Worm (Caenorhabditis elegans): ENCODE results near the gene srd-12.
A peak's percentile ranks its signal among the peaks of the same experiment; 100 is the strongest.

srd-12 gene

DNA sequence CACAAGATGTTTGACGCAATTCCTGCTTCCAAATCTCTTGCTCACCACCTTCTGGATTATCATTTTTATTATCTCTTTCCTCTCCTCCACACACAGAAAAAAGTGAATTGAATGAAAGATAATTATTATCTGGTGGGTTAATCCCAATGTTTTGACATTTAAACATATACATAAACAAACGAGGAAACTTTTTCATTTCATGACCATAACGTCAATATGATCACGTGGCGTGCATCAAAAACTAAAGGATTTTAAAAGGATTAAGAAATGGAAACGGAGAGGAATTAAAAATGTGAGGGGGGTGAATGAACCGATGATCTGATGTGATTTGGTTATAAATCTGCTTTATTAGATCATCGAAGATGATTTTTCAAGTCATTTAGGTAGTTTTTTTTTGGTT, 34.5 kb downstream of the srd-12 start:
- TF ChIP-seq egl-27 (tag; optimal IDR thresholded peaks at IDR 0.05) (no peak), fkh-8 (tag; optimal IDR thresholded peaks at IDR 0.05) (peak; percentile 39), nhr-237 (tag; optimal IDR thresholded peaks at IDR 0.05) (no peak), blmp-1 (tag; optimal IDR thresholded peaks at IDR 0.05) (peak; percentile 11), sox-4 (tag; optimal IDR thresholded peaks at IDR 0.05) (peak; percentile 29), lin-39 (tag; optimal IDR thresholded peaks at IDR 0.05) (no peak), hlh-4 (tag; optimal IDR thresholded peaks at IDR 0.05) (no peak), aly-2 (tag; optimal IDR thresholded peaks at IDR 0.05) (no peak), efl-3 (GFP tag; optimal IDR thresholded peaks at IDR 0.05) (no peak), egl-13 (tag; optimal IDR thresholded peaks at IDR 0.05) (peak; percentile 33), ama-1 (optimal IDR thresholded peaks at IDR 0.05) (no peak), pax-3 (tag; optimal IDR thresholded peaks at IDR 0.05) (peak; percentile 83), nhr-20 (tag; optimal IDR thresholded peaks at IDR 0.05) (peak; percentile 21), unc-98 (GFP tag; IDR thresholded peaks at IDR 0.05) (no peak), skn-1 (tag; optimal IDR thresholded peaks at IDR 0.05) (no peak), swsn-7 (tag; optimal IDR thresholded peaks at IDR 0.05) (no peak), ceh-8 (GFP tag; optimal IDR thresholded peaks at IDR 0.05) (no peak), zag-1 (tag; optimal IDR thresholded peaks at IDR 0.05) (no peak), ztf-4 (tag; optimal IDR thresholded peaks at IDR 0.05) (peak; percentile 9), mep-1 (tag; optimal IDR thresholded peaks at IDR 0.05) (peak; percentile 45), pag-3 (tag; optimal IDR thresholded peaks at IDR 0.05; ENCODE audit: borderline replicate concordance, insufficient read depth) (no peak), xbp-1 (tag; optimal IDR thresholded peaks at IDR 0.05) (no peak), hlh-17 (GFP tag; optimal IDR thresholded peaks at IDR 0.05; ENCODE audit: borderline replicate concordance) (no peak), nhr-47 (tag; optimal IDR thresholded peaks at IDR 0.05) (peak; percentile 57), tbx-2 (tag; optimal IDR thresholded peaks at IDR 0.05) (no peak), nhr-19 (GFP tag; conservative IDR thresholded peaks at IDR 0.05) (no peak), lin-13 (GFP tag; optimal IDR thresholded peaks at IDR 0.05) (no peak), fkh-4 (tag; optimal IDR thresholded peaks at IDR 0.05; ENCODE audit: borderline replicate concordance) (peak; percentile 36), unc-62 (GFP tag; optimal IDR thresholded peaks at IDR 0.05) (no peak), dsc-1 (tag; optimal IDR thresholded peaks at IDR 0.05) (peak; percentile 95), jun-1 (tag; optimal IDR thresholded peaks at IDR 0.05) (no peak), nhr-12 (tag; optimal IDR thresholded peaks at IDR 0.05) (no peak), snu-23 (GFP tag; optimal IDR thresholded peaks at IDR 0.05) (peak; percentile 37), pqm-1 (tag; optimal IDR thresholded peaks at IDR 0.05) (no peak), alr-1 (tag; optimal IDR thresholded peaks at IDR 0.05; ENCODE audit: borderline replicate concordance) (no peak), nhr-28 (tag; optimal IDR thresholded peaks at IDR 0.05) (no peak), ceh-88 (GFP tag; IDR thresholded peaks at IDR 0.05) (no peak), F16B12.6 (tag; optimal IDR thresholded peaks at IDR 0.05) (no peak), nhr-71 (tag; optimal IDR thresholded peaks at IDR 0.05) (peak; percentile 30)

DNA sequence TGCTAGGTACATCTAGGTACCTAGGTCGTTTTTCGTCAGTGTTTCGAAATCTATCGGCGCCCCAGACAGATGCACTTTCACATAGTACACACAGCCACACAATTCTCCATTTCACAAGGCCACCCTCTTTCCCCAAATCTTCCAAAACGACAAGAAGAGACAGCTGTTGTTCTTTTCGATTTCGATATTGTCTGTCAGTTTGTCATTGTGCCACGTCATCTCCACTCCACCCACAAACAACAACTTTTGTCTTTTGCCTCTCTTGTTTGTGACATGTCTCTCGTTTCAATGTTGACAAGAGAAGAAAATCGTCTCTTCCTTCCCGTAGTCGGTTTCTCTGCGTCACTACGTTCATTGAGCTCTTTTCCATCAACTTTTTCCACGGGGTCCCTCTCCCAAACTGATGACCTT, 36.2 kb downstream of the srd-12 start:
- peak; percentile 83 for TF ChIP-seq mep-1 (tag; optimal IDR thresholded peaks at IDR 0.05)
- TF ChIP-seq nhr-77 (tag; optimal IDR thresholded peaks at IDR 0.05): peak; percentile 83
- peak; percentile 65 for TF ChIP-seq lin-39 (tag; optimal IDR thresholded peaks at IDR 0.05)
- peak; percentile 3 to 36 (median 11) for TF ChIP-seq dpl-1 (GFP tag; optimal IDR thresholded peaks at IDR 0.05)
- peak; percentile 22 to 26 for TF ChIP-seq lin-35 (GFP tag; optimal IDR thresholded peaks at IDR 0.05)
- TF ChIP-seq ztf-4 (tag; optimal IDR thresholded peaks at IDR 0.05): peak; percentile 45
- no peak for TF ChIP-seq pax-3 (tag; optimal IDR thresholded peaks at IDR 0.05)
- TF ChIP-seq vab-15 (tag; optimal IDR thresholded peaks at IDR 0.05): no peak
- TF ChIP-seq C04F5.9 (tag; optimal IDR thresholded peaks at IDR 0.05): no peak
- TF ChIP-seq xbp-1 (tag; optimal IDR thresholded peaks at IDR 0.05): peak; percentile 77
- TF ChIP-seq lin-13 (GFP tag; optimal IDR thresholded peaks at IDR 0.05): peak; percentile 71
- peak; percentile 53 for TF ChIP-seq irx-1 (tag; optimal IDR thresholded peaks at IDR 0.05)
- TF ChIP-seq ceh-63 (GFP tag; optimal IDR thresholded peaks at IDR 0.05): no peak
- no peak for TF ChIP-seq isw-1 (GFP tag; IDR thresholded peaks at IDR 0.05)
- TF ChIP-seq nhr-71 (tag; optimal IDR thresholded peaks at IDR 0.05): peak; percentile 91
- no peak for TF ChIP-seq nhr-28 (tag; optimal IDR thresholded peaks at IDR 0.05)
- TF ChIP-seq unc-130 (tag; optimal IDR thresholded peaks at IDR 0.05): peak; percentile 67
- 0 out of 2 replicates have a peak, but pooled peaks have one; percentile 33 for TF ChIP-seq unc-98 (GFP tag; IDR thresholded peaks at IDR 0.05)
- no peak for TF ChIP-seq zag-1 (tag; optimal IDR thresholded peaks at IDR 0.05)
- TF ChIP-seq lir-3 (tag; optimal IDR thresholded peaks at IDR 0.05; ENCODE audit: poor library complexity): peak; percentile 10
- TF ChIP-seq jun-1 (tag; optimal IDR thresholded peaks at IDR 0.05): peak; percentile 14
- peak; percentile 70 for TF ChIP-seq nhr-19 (GFP tag; conservative IDR thresholded peaks at IDR 0.05)
- TF ChIP-seq ceh-82 (tag; optimal IDR thresholded peaks at IDR 0.05): peak in 1 of 3 experiments; percentile 28
- TF ChIP-seq unc-30 (tag; optimal IDR thresholded peaks at IDR 0.05): no peak
- peak; percentile 12 for TF ChIP-seq unc-62 (GFP tag; optimal IDR thresholded peaks at IDR 0.05)
- no peak for TF ChIP-seq fkh-4 (tag; optimal IDR thresholded peaks at IDR 0.05; ENCODE audit: borderline replicate concordance)
